Worm (Caenorhabditis elegans): Measurements from ENCODE around the gene nas-3.

ce11 chrV:9513590-9513989, 35.6 kb downstream of the nas-3 start, which contains the start of gene eif-2Bdelta:
- no peak for TF ChIP-seq zfh-2 (GFP tag; conservative IDR thresholded peaks at IDR 0.05)
- no peak for TF ChIP-seq let-526 (GFP tag; IDR thresholded peaks at IDR 0.05)
- no peak for TF ChIP-seq F49E8.2 (tag; optimal IDR thresholded peaks at IDR 0.05; ENCODE audit: insufficient read depth)
- TF ChIP-seq aptf-3 (GFP tag; IDR thresholded peaks at IDR 0.05) = no peak
- no peak for TF ChIP-seq attf-3 (GFP tag; conservative IDR thresholded peaks at IDR 0.05)
- TF ChIP-seq lir-1 (GFP tag; conservative IDR thresholded peaks at IDR 0.05) = no peak
- TF ChIP-seq F10E7.11 (tag; optimal IDR thresholded peaks at IDR 0.05) = no peak
- TF ChIP-seq ztf-25 (GFP tag; IDR thresholded peaks at IDR 0.05) = no peak
- peak; percentile 15 for TF ChIP-seq snpc-4 (GFP tag; optimal IDR thresholded peaks at IDR 0.05)
- TF ChIP-seq snpc-4 (tag; optimal IDR thresholded peaks at IDR 0.05) = peak in 3 of 4 experiments; percentile 42 to 49 (median 48)
- no peak for TF ChIP-seq unc-62 (GFP tag; optimal IDR thresholded peaks at IDR 0.05)
- no peak for TF ChIP-seq egl-18 (GFP tag; IDR thresholded peaks at IDR 0.05)
- peak in 1 of 3 experiments; percentile 70 for TF ChIP-seq lin-35 (GFP tag; optimal IDR thresholded peaks at IDR 0.05)
- no peak for TF ChIP-seq pha-4 (tag; optimal IDR thresholded peaks at IDR 0.05)

Measured in whole organism, young adult.